Worm (Caenorhabditis elegans): ENCODE results near the gene Y94H6A.2.

The Y94H6A.2 gene

DNA sequence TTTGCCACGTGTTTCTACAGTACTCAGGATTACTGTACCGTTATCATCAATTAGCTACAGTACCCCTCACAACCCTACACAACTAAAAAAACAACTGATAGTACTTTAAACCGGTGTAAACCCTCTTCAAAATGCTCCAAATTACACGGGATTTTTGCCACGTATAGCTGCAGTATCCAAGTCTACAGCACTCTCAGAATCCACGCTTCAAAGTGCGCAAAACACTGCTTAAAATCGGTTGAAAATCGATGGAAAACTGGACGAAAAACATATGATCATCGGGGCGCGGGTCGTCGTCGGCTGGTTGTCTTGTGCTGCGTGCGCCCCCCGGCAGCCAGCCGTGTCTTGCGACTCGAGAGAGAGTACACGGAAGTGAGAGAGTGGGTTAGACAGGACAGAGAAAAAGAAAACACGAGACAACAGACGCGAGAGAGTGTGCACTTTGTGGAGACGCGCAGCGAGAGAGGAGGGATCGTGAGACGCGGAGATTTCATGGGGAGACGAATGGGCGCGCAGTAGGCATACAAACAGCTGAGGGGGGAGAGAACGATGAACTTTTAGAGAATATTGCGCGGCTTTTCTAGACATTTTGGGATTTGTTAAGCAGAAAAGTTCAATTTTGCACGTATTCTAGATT, 21.6 kb upstream of the Y94H6A.2 start (continued):
- TF ChIP-seq set-16 (GFP tag; IDR thresholded peaks at IDR 0.05) (peak; percentile 93), madf-9 (GFP tag; conservative IDR thresholded peaks at IDR 0.05) (no peak), mxl-2 (GFP tag; conservative IDR thresholded peaks at IDR 0.05) (no peak; the same call in 1 of the 2 replicates), daf-16 (GFP tag; optimal IDR thresholded peaks at IDR 0.05) (peak; percentile 17 to 43), daf-16 (tag; optimal IDR thresholded peaks at IDR 0.05) (peak; percentile 86), attf-4 (tag; optimal IDR thresholded peaks at IDR 0.05) (no peak), nhr-77 (tag; optimal IDR thresholded peaks at IDR 0.05) (no peak), lir-3 (tag; optimal IDR thresholded peaks at IDR 0.05) (no peak), Y75B8A.6 (GFP tag; IDR thresholded peaks at IDR 0.05) (no peak), lin-15B (tag; optimal IDR thresholded peaks at IDR 0.05) (peak; percentile 19), snpc-1.2 (GFP tag; IDR thresholded peaks at IDR 0.05) (no peak), mxl-3 (GFP tag; optimal IDR thresholded peaks at IDR 0.05) (peak; percentile 86), aha-1 (tag) (peak; percentile 94), vab-7 (GFP tag; IDR thresholded peaks at IDR 0.05) (peak; percentile 40; the same call in 1 of the 2 replicates), saeg-2 (GFP tag; IDR thresholded peaks at IDR 0.05) (no peak), sdz-12 (GFP tag; optimal IDR thresholded peaks at IDR 0.05) (no peak), skn-1 (tag; optimal IDR thresholded peaks at IDR 0.05) (no peak), cey-2 (tag; optimal IDR thresholded peaks at IDR 0.05; ENCODE audit: borderline replicate concordance, insufficient read depth) (no peak), D1046.2 (GFP tag; IDR thresholded peaks at IDR 0.05) (no peak), tra-1 (GFP tag; IDR thresholded peaks at IDR 0.05) (peak; percentile 56; the same call in 1 of the 2 replicates), F44E2.7 (GFP tag; IDR thresholded peaks at IDR 0.05) (no peak), dmd-8 (GFP tag; IDR thresholded peaks at IDR 0.05) (no peak), R02D3.7 (tag; optimal IDR thresholded peaks at IDR 0.05) (no peak), mdt-29 (GFP tag; IDR thresholded peaks at IDR 0.05) (no peak), dve-1 (tag; optimal IDR thresholded peaks at IDR 0.05; ENCODE audit: insufficient read depth) (peak; percentile 87), nhr-10 (tag; optimal IDR thresholded peaks at IDR 0.05) (no peak), daf-8 (GFP tag; IDR thresholded peaks at IDR 0.05) (no peak), nhr-41 (GFP tag; IDR thresholded peaks at IDR 0.05) (no peak), ces-1 (GFP tag; optimal IDR thresholded peaks at IDR 0.05) (no peak), nhr-11 (tag; optimal IDR thresholded peaks at IDR 0.05) (peak; percentile 40), fkh-10 (GFP tag; optimal IDR thresholded peaks at IDR 0.05) (peak; percentile 51), lin-29 (GFP tag; IDR thresholded peaks at IDR 0.05) (no peak), unc-62 (GFP tag; optimal IDR thresholded peaks at IDR 0.05 in 1 of 2) (peak in 1 of 2 experiments; percentile 64), unc-62 (tag; optimal IDR thresholded peaks at IDR 0.05) (no peak), F49E8.2 (tag; optimal IDR thresholded peaks at IDR 0.05; ENCODE audit: borderline replicate concordance) (no peak), mep-1 (tag; optimal IDR thresholded peaks at IDR 0.05) (peak; percentile 91), nhr-48 (tag; optimal IDR thresholded peaks at IDR 0.05) (peak; percentile 51), nhr-25 (tag; optimal IDR thresholded peaks at IDR 0.05; ENCODE audit: borderline replicate concordance, insufficient read depth) (no peak), zfp-2 (tag; optimal IDR thresholded peaks at IDR 0.05) (peak; percentile 23), ceh-32 (tag; optimal IDR thresholded peaks at IDR 0.05; ENCODE audit: poor library complexity) (no peak), pha-4 (GFP tag; IDR thresholded peaks at IDR 0.05) (peak; percentile 46), pha-4 (tag; optimal IDR thresholded peaks at IDR 0.05) (no peak), F26F4.8 (GFP tag; conservative IDR thresholded peaks at IDR 0.05) (no peak), ctbp-1 (GFP tag; IDR thresholded peaks at IDR 0.05) (peak; percentile 68), ZK337.2 (GFP tag; IDR thresholded peaks at IDR 0.05) (peak; percentile 52; the same call in 1 of the 2 replicates), hlh-30 (tag; optimal IDR thresholded peaks at IDR 0.05; ENCODE audit: insufficient read depth) (peak; percentile 100), lsy-2 (tag; optimal IDR thresholded peaks at IDR 0.05) (peak; percentile 55 to 86), pqm-1 (tag; optimal IDR thresholded peaks at IDR 0.05) (no peak), ceh-82 (tag; optimal IDR thresholded peaks at IDR 0.05) (no peak), daf-12 (tag; optimal IDR thresholded peaks at IDR 0.05) (no peak), nhr-28 (tag; optimal IDR thresholded peaks at IDR 0.05) (peak; percentile 67)
